Worm (Caenorhabditis elegans): ENCODE data around the gene nhr-21.

DNA sequence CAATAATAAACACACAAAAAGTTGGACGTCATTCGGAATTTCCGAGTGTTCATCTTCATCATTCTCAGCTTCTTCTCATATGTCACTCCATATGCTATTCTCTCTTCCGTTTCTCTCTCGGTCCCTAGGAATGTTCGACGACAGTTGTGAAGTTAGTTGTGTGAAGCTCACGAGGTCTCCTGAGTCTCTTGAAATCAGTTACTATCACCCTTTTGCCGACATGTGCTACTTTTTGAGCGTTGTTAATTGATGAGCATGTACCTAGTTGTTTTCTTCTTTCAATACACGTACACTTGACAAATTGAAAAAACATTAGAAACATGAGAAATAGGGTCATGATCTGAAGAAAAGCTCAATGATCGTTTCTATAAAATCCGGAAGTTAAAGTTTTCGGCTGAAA is 15.7 kb upstream of the nhr-21 start:
- TF ChIP-seq ztf-11 (tag; optimal IDR thresholded peaks at IDR 0.05) (no peak), unc-39 (tag; optimal IDR thresholded peaks at IDR 0.05) (no peak), unc-62 (GFP tag; optimal IDR thresholded peaks at IDR 0.05) (no peak), ama-1 (optimal IDR thresholded peaks at IDR 0.05) (no peak), aly-2 (tag; optimal IDR thresholded peaks at IDR 0.05) (no peak)
